Worm (Caenorhabditis elegans) whole organism, young adult: Measurements from ENCODE around the gene C27D6.3.

ENCODE experiments used
- B0019.2 ChIP-seq: fragments of 200-800 bp; sonication (Bioruptor generic); conservative IDR thresholded peaks from 2 replicates; pipeline ENCODE4 v1.3.6; 2022; ENCODE audit warnings: missing genetic modification reagents, missing genetic modification characterization, missing compliant biosample characterization
- B0336.3 ChIP-seq: fragments of 200-800 bp; sonication (Bioruptor generic); IDR thresholded peaks from 2 replicates; pipeline ENCODE4 v1.3.6; 2022; ENCODE audit warnings: missing genetic modification characterization, missing compliant biosample characterization
- C17E4.6 ChIP-seq: fragments of 200-800 bp; sonication (Bioruptor generic); IDR thresholded peaks from 2 replicates; pipeline ENCODE4 v1.3.6; 2022; ENCODE audit warnings: missing genetic modification reagents, missing genetic modification characterization, missing compliant biosample characterization
- F22D6.2 ChIP-seq: sonication (generic microtip); optimal IDR thresholded peaks from 2 replicates; lab custom pipeline; 2016; ENCODE audit warnings: mild to moderate bottlenecking, missing genetic modification characterization, missing compliant biosample characterization
- F23B12.7 ChIP-seq: sonication (generic microtip); optimal IDR thresholded peaks from 2 replicates; lab custom pipeline; 2017; ENCODE audit warnings: missing genetic modification characterization, mild to moderate bottlenecking, missing compliant biosample characterization, antibody characterized with exemption, moderate library complexity; ENCODE audit not compliant: insufficient read depth
- F33H1.4 ChIP-seq: fragments of 200-800 bp; sonication (Bioruptor generic); IDR thresholded peaks from 2 replicates; pipeline ENCODE4 v1.3.6; 2022; ENCODE audit warnings: missing genetic modification reagents, missing genetic modification characterization, missing compliant biosample characterization
- F39B2.1 ChIP-seq: fragments of 200-800 bp; sonication (Bioruptor generic); IDR thresholded peaks from 2 replicates; pipeline ENCODE4 v1.3.6; 2022; ENCODE audit warnings: missing genetic modification reagents, missing genetic modification characterization, missing compliant biosample characterization
- F49E8.2 ChIP-seq: sonication (generic microtip); optimal IDR thresholded peaks from 3 replicates; lab custom pipeline; 2017; ENCODE audit warnings: missing genetic modification characterization, mild to moderate bottlenecking, missing compliant biosample characterization, antibody characterized with exemption, moderate library complexity; ENCODE audit not compliant: insufficient read depth
- F52B5.7 ChIP-seq: sonication (generic microtip); optimal IDR thresholded peaks from 2 replicates; lab custom pipeline; 2016; ENCODE audit warnings: mild to moderate bottlenecking, missing genetic modification characterization, missing compliant biosample characterization
- K11D2.4 ChIP-seq: fragments of 200-800 bp; sonication (Bioruptor generic); IDR thresholded peaks from 2 replicates; pipeline ENCODE4 v1.3.6; 2022; ENCODE audit warnings: missing genetic modification reagents, missing genetic modification characterization, missing compliant biosample characterization
- K12H6.12 ChIP-seq: fragments of 200-800 bp; sonication (Bioruptor generic); optimal IDR thresholded peaks from 2 replicates; lab custom pipeline; 2018; ENCODE audit warnings: mild to moderate bottlenecking, missing genetic modification characterization, missing compliant biosample characterization
- T07F8.4 ChIP-seq: sonication (generic microtip); optimal IDR thresholded peaks from 2 replicates; lab custom pipeline; 2016; ENCODE audit warnings: mild to moderate bottlenecking, missing genetic modification characterization, moderate library complexity, missing compliant biosample characterization
- ZK185.1 ChIP-seq: sonication (generic microtip); optimal IDR thresholded peaks from 2 replicates; lab custom pipeline; 2016; ENCODE audit warnings: mild to moderate bottlenecking, missing genetic modification characterization, missing compliant biosample characterization; ENCODE audit not compliant: poor library complexity, severe bottlenecking
- ama-1 ChIP-seq, 3 experiments: fragments of 150-350 bp in 1 of 3; sonication (generic microtip) in 2 of 3; optimal IDR thresholded peaks; 2 replicates each; lab custom pipeline; 2014 to 2018; ENCODE audit warnings: missing biosample characterization in 2 of 3, missing genetic modification characterization in 2 of 3, missing genetic modification reagents in 2 of 3
- aptf-3 ChIP-seq: fragments of 200-800 bp; sonication (Bioruptor generic); IDR thresholded peaks from 2 replicates; pipeline ENCODE4 v1.3.6; 2022; ENCODE audit warnings: missing genetic modification characterization, missing compliant biosample characterization
- atf-7 ChIP-seq: sonication (generic microtip); optimal IDR thresholded peaks from 2 replicates; lab custom pipeline; 2017; ENCODE audit warnings: mild to moderate bottlenecking, missing genetic modification characterization, missing compliant biosample characterization
- ccch-3 ChIP-seq: fragments of 200-800 bp; sonication (Bioruptor generic); optimal IDR thresholded peaks from 2 replicates; lab custom pipeline; 2018; ENCODE audit warnings: mild to moderate bottlenecking, missing genetic modification characterization, missing compliant biosample characterization
- dpff-1 ChIP-seq: sonication (generic microtip); optimal IDR thresholded peaks from 2 replicates; lab custom pipeline; 2017; ENCODE audit warnings: mild to moderate bottlenecking, missing genetic modification characterization, missing compliant biosample characterization
- dpl-1 ChIP-seq: fragments of 150-350 bp; optimal IDR thresholded peaks from 2 replicates; lab custom pipeline; 2014; ENCODE audit warnings: missing biosample characterization, missing genetic modification reagents, missing genetic modification characterization
- egl-44 ChIP-seq: fragments of 200-800 bp; sonication (Bioruptor generic); IDR thresholded peaks from 2 replicates; pipeline ENCODE4 v1.3.6; 2022; ENCODE audit warnings: missing genetic modification reagents, missing genetic modification characterization, missing compliant biosample characterization
- egrh-3 ChIP-seq: fragments of 200-800 bp; sonication (Bioruptor generic); IDR thresholded peaks from 2 replicates; pipeline ENCODE4 v1.3.6; 2022; ENCODE audit warnings: missing genetic modification reagents, missing genetic modification characterization, missing compliant biosample characterization
- fkh-3 ChIP-seq: sonication (generic microtip); optimal IDR thresholded peaks from 2 replicates; lab custom pipeline; 2016; ENCODE audit warnings: mild to moderate bottlenecking, missing genetic modification characterization, missing compliant biosample characterization
- gei-17 ChIP-seq: fragments of 200-800 bp; sonication (Bioruptor generic); optimal IDR thresholded peaks from 2 replicates; lab custom pipeline; 2018; ENCODE audit warnings: mild to moderate bottlenecking, missing genetic modification characterization, missing compliant biosample characterization
- him-1 ChIP-seq: sonication (generic microtip); optimal IDR thresholded peaks from 2 replicates; lab custom pipeline; 2016; ENCODE audit warnings: missing genotype, missing genetic modification reagents, missing genetic modification characterization, missing compliant biosample characterization
- hsf-1 ChIP-seq: fragments of 200-800 bp; sonication (Bioruptor generic); IDR thresholded peaks from 2 replicates; pipeline ENCODE4 v1.3.6; 2022; ENCODE audit warnings: missing genetic modification reagents, missing genetic modification characterization, missing compliant biosample characterization
- lag-1 ChIP-seq: fragments of 200-800 bp; sonication (Bioruptor generic); IDR thresholded peaks from 2 replicates; pipeline ENCODE4 v1.3.6; 2022; ENCODE audit warnings: missing genetic modification reagents, missing genetic modification characterization, missing compliant biosample characterization
- lin-26 ChIP-seq: fragments of 200-800 bp; sonication (Bioruptor generic); IDR thresholded peaks from 2 replicates; pipeline ENCODE4 v1.3.6; 2022; ENCODE audit warnings: missing genetic modification reagents, missing genetic modification characterization, missing compliant biosample characterization
- lin-35 ChIP-seq, 3 experiments: fragments of 150-350 bp in 2 of 3; sonication (generic microtip) in 1 of 3; optimal IDR thresholded peaks; 2 replicates each; lab custom pipeline; 2014 to 2018; ENCODE audit warnings: missing biosample characterization in 3 of 3, missing genetic modification characterization in 3 of 3, missing genetic modification reagents in 3 of 3
- lsy-27 ChIP-seq: sonication (generic microtip); optimal IDR thresholded peaks from 2 replicates; lab custom pipeline; 2017; ENCODE audit warnings: missing genetic modification characterization, mild to moderate bottlenecking, missing compliant biosample characterization, antibody characterized with exemption, missing genotype, borderline replicate concordance; ENCODE audit not compliant: insufficient read depth
- madf-10 ChIP-seq: sonication (generic microtip); optimal IDR thresholded peaks from 2 replicates; lab custom pipeline; 2016; ENCODE audit warnings: mild to moderate bottlenecking, missing genetic modification characterization, missing compliant biosample characterization
- madf-6 ChIP-seq: fragments of 200-800 bp; sonication (Bioruptor generic); IDR thresholded peaks from 2 replicates; pipeline ENCODE4 v1.3.6; 2022; ENCODE audit warnings: missing genetic modification reagents, missing genetic modification characterization, missing compliant biosample characterization
- mes-4 ChIP-seq: sonication (generic microtip); optimal IDR thresholded peaks from 2 replicates; lab custom pipeline; 2016; ENCODE audit warnings: missing genotype, missing genetic modification characterization, missing compliant biosample characterization
- nfyb-1 ChIP-seq: fragments of 200-800 bp; sonication (Bioruptor generic); IDR thresholded peaks from 2 replicates; pipeline ENCODE4 v1.3.6; 2022; ENCODE audit warnings: missing genetic modification reagents, missing genetic modification characterization, missing compliant biosample characterization
- nhr-179 ChIP-seq: sonication (generic microtip); optimal IDR thresholded peaks from 2 replicates; lab custom pipeline; 2016; ENCODE audit warnings: mild to moderate bottlenecking, missing genetic modification characterization, missing compliant biosample characterization
- nhr-27 ChIP-seq: fragments of 200-800 bp; sonication (Bioruptor generic); optimal IDR thresholded peaks from 2 replicates; lab custom pipeline; 2018; ENCODE audit warnings: mild to moderate bottlenecking, missing genetic modification characterization, moderate library complexity, missing compliant biosample characterization
- nhr-80 ChIP-seq: sonication (generic microtip); optimal IDR thresholded peaks from 2 replicates; lab custom pipeline; 2016; ENCODE audit warnings: missing genetic modification characterization, missing compliant biosample characterization
- repo-1 ChIP-seq: sonication (generic microtip); optimal IDR thresholded peaks from 2 replicates; lab custom pipeline; 2017; ENCODE audit warnings: mild to moderate bottlenecking, missing genetic modification characterization, missing compliant biosample characterization
- snpc-3.4 ChIP-seq: sonication (generic microtip); optimal IDR thresholded peaks from 2 replicates; lab custom pipeline; 2017; ENCODE audit warnings: missing genetic modification characterization, mild to moderate bottlenecking, missing compliant biosample characterization, antibody characterized with exemption, moderate library complexity, missing genotype, missing genetic modification reagents
- sptf-2 ChIP-seq: fragments of 200-800 bp; sonication (Bioruptor generic); optimal IDR thresholded peaks from 2 replicates; lab custom pipeline; 2018; ENCODE audit warnings: mild to moderate bottlenecking, missing genetic modification characterization, missing compliant biosample characterization
- zfh-2 ChIP-seq: fragments of 200-800 bp; sonication (Bioruptor generic); conservative IDR thresholded peaks from 2 replicates; pipeline ENCODE4 v1.3.6; 2022; ENCODE audit warnings: missing genetic modification reagents, missing genetic modification characterization, missing compliant biosample characterization
- ztf-18 ChIP-seq: sonication (generic microtip); optimal IDR thresholded peaks from 2 replicates; lab custom pipeline; 2016; ENCODE audit warnings: missing genotype, mild to moderate bottlenecking, missing genetic modification characterization, missing compliant biosample characterization
- ztf-22 ChIP-seq: fragments of 200-800 bp; sonication (Bioruptor generic); optimal IDR thresholded peaks from 2 replicates; lab custom pipeline; 2018; ENCODE audit warnings: mild to moderate bottlenecking, missing genetic modification characterization, moderate library complexity, missing compliant biosample characterization
- ztf-25 ChIP-seq: fragments of 200-800 bp; sonication (Bioruptor generic); IDR thresholded peaks from 2 replicates; pipeline ENCODE4 v1.3.6; 2022; ENCODE audit warnings: missing genetic modification reagents, missing genetic modification characterization, missing compliant biosample characterization
- ztf-26 ChIP-seq: sonication (generic microtip); optimal IDR thresholded peaks from 2 replicates; lab custom pipeline; 2017; ENCODE audit warnings: missing genetic modification characterization, missing compliant biosample characterization
- ztf-3 ChIP-seq: fragments of 200-800 bp; sonication (Bioruptor generic); optimal IDR thresholded peaks from 2 replicates; lab custom pipeline; 2018; ENCODE audit warnings: mild to moderate bottlenecking, missing genetic modification characterization, missing compliant biosample characterization
- ztf-6 ChIP-seq: fragments of 200-800 bp; sonication (Bioruptor generic); IDR thresholded peaks from 2 replicates; pipeline ENCODE4 v1.3.6; 2022; ENCODE audit warnings: missing genetic modification reagents, missing genetic modification characterization, missing compliant biosample characterization

The C27D6.3 gene

ce11 chrII:5183207-5183606 is 8.9 kb upstream of the C27D6.3 start:
- TF ChIP-seq lsy-27: no peak
- no peak for TF ChIP-seq fkh-3 (tag; lab: Kevin White, UChicago)
- TF ChIP-seq T07F8.4 (tag; lab: Kevin White, UChicago): no peak
- TF ChIP-seq egrh-3 (GFP tag; lab: Robert Waterston, UW): no peak
- TF ChIP-seq madf-10 (tag; lab: Kevin White, UChicago): no peak
- TF ChIP-seq F52B5.7 (tag; lab: Kevin White, UChicago): no peak
- no peak for TF ChIP-seq F22D6.2
- no peak for TF ChIP-seq hsf-1 (GFP tag; lab: Robert Waterston, UW)
- TF ChIP-seq nhr-179 (tag; lab: Kevin White, UChicago): no peak
- no peak for TF ChIP-seq F33H1.4 (GFP tag; lab: Robert Waterston, UW)
- TF ChIP-seq dpff-1: no peak
- no peak for TF ChIP-seq B0336.3 (GFP tag; lab: Robert Waterston, UW)
- TF ChIP-seq ztf-26: no peak
- TF ChIP-seq ama-1 (optimal IDR thresholded peaks at IDR 0.05; lab: Kevin White, UChicago): no peak
- TF ChIP-seq ama-1 (GFP tag; optimal IDR thresholded peaks at IDR 0.05; lab: Kevin White, UChicago): no peak
- no peak for TF ChIP-seq K11D2.4 (GFP tag; lab: Robert Waterston, UW)

- peak in 1 of 3 experiments; percentile 60 for TF ChIP-seq lin-35 (GFP tag; optimal IDR thresholded peaks at IDR 0.05; lab: Kevin White, UChicago)
- no peak for TF ChIP-seq F23B12.7 (tag; lab: Kevin White, UChicago)
- TF ChIP-seq F52B5.7 (tag; lab: Kevin White, UChicago): no peak
- no peak for TF ChIP-seq gei-17 (GFP tag; lab: Kevin White, UChicago)
- no peak for TF ChIP-seq ztf-3 (GFP tag; lab: Kevin White, UChicago)
- TF ChIP-seq B0019.2 (GFP tag; lab: Robert Waterston, UW): no peak
- TF ChIP-seq ztf-22 (GFP tag; lab: Kevin White, UChicago): peak; percentile 74
- no peak for TF ChIP-seq snpc-3.4 (tag; lab: Kevin White, UChicago)
- peak; percentile 84 for TF ChIP-seq atf-7 (tag; lab: Kevin White, UChicago)
- peak; percentile 52 for TF ChIP-seq K12H6.12 (tag; lab: Kevin White, UChicago)
- no peak; the same call in none of the 2 replicates for TF ChIP-seq nfyb-1 (GFP tag; lab: Robert Waterston, UW)
- TF ChIP-seq F49E8.2: no peak
- no peak for TF ChIP-seq ccch-3
- no peak for TF ChIP-seq him-1 (tag; lab: Kevin White, UChicago)
- peak; percentile 70 for TF ChIP-seq zfh-2 (GFP tag; lab: Robert Waterston, UW)
- 0 out of 2 replicates have a peak, but pooled peaks have one; percentile 24 for TF ChIP-seq lin-26 (GFP tag; lab: Robert Waterston, UW)
- no peak; the same call in 1 of the 2 replicates for TF ChIP-seq B0336.3 (GFP tag; lab: Robert Waterston, UW)
- TF ChIP-seq ztf-25 (GFP tag; lab: Robert Waterston, UW): no peak
- 0 out of 2 replicates have a peak, but pooled peaks have one; percentile 11 for TF ChIP-seq egrh-3 (GFP tag; lab: Robert Waterston, UW)
- peak; percentile 22 for TF ChIP-seq madf-10 (tag; lab: Kevin White, UChicago)
- no peak for TF ChIP-seq nhr-27 (tag; lab: Kevin White, UChicago)
- peak; percentile 81; the same call in 1 of the 2 replicates for TF ChIP-seq egl-44 (GFP tag; lab: Robert Waterston, UW)
- TF ChIP-seq F39B2.1: no peak
- peak; percentile 75 for TF ChIP-seq ZK185.1
- TF ChIP-seq dpl-1: no peak
- TF ChIP-seq sptf-2 (GFP tag; lab: Kevin White, UChicago): no peak
- peak; percentile 92 for TF ChIP-seq nhr-80
- TF ChIP-seq mes-4 (tag; lab: Kevin White, UChicago): no peak
- peak; percentile 17 for TF ChIP-seq ztf-18 (tag; lab: Kevin White, UChicago)
- no peak for TF ChIP-seq aptf-3 (GFP tag; lab: Robert Waterston, UW)
- peak; percentile 20; the same call in 1 of the 2 replicates for TF ChIP-seq madf-6 (GFP tag; lab: Robert Waterston, UW)
- TF ChIP-seq C17E4.6 (GFP tag; lab: Robert Waterston, UW): no peak
- TF ChIP-seq ztf-26: peak; percentile 64
- TF ChIP-seq lag-1 (GFP tag; lab: Robert Waterston, UW): no peak
- TF ChIP-seq repo-1 (tag; lab: Kevin White, UChicago): peak; percentile 61
- 0 out of 2 replicates have a peak, but pooled peaks have one; percentile 50 for TF ChIP-seq K11D2.4 (GFP tag; lab: Robert Waterston, UW)
- no peak for TF ChIP-seq ama-1 (optimal IDR thresholded peaks at IDR 0.05; lab: Kevin White, UChicago)
- TF ChIP-seq ama-1 (GFP tag; optimal IDR thresholded peaks at IDR 0.05; lab: Kevin White, UChicago): no peak
- no peak for TF ChIP-seq ztf-6
Observed at ce11 chrII:5182451-5182850, 8.2 kb upstream of the C27D6.3 start.
